Worm (Caenorhabditis elegans): ENCODE data around the gene gbb-2.

DNA sequence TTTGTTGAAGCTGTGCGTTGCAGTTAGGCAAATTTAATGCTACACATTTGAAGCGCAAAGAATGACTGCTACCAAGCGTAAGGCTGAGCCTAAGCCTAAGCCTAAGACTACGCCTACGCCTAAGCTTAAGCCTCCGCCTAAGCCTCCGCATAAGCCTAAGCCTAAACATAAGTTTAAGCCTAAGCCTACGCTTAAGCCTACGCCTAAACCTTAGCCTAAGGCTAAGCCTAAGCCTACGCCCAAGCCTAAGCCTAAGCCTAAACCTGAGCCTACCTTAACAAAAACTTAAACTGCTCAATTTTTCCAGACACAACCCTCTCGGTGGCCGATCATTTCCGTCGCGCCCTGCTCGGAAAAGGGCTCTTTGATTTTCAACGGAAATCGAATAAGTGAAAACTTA is 47.2 kb downstream of the gbb-2 start:
- TF ChIP-seq ama-1 (optimal IDR thresholded peaks at IDR 0.05) (no peak), hmbx-1 (tag; optimal IDR thresholded peaks at IDR 0.05) (no peak), scrt-1 (GFP tag; IDR thresholded peaks at IDR 0.05) (no peak), pes-1 (GFP tag; IDR thresholded peaks at IDR 0.05) (no peak), aly-1 (tag; optimal IDR thresholded peaks at IDR 0.05) (no peak), tbx-11 (GFP tag; IDR thresholded peaks at IDR 0.05) (no peak), hnd-1 (tag; optimal IDR thresholded peaks at IDR 0.05) (no peak), tbx-37 (GFP tag; conservative IDR thresholded peaks at IDR 0.05) (no peak), tra-4 (tag; optimal IDR thresholded peaks at IDR 0.05) (no peak), flt-1 (GFP tag; IDR thresholded peaks at IDR 0.05) (no peak), ceh-36 (tag; optimal IDR thresholded peaks at IDR 0.05) (peak; percentile 51), ceh-13 (GFP tag; optimal IDR thresholded peaks at IDR 0.05) (no peak), B0310.2 (tag; optimal IDR thresholded peaks at IDR 0.05) (no peak)
